Worm (Caenorhabditis elegans) whole organism, L2 larva: ENCODE measurements around the gene srw-69.

ENCODE experiments used
- C34F6.9 ChIP-seq: fragments of 150-350 bp; optimal IDR thresholded peaks from 2 replicates; lab custom pipeline; 2014; ENCODE audit warnings: missing biosample characterization, missing genetic modification characterization
- F13H6.1 ChIP-seq: sonication (generic microtip); optimal IDR thresholded peaks from 2 replicates; lab custom pipeline; 2016; ENCODE audit warnings: missing genetic modification characterization, missing compliant biosample characterization
- R02D3.7 ChIP-seq: fragments of 150-350 bp; optimal IDR thresholded peaks from 2 replicates; lab custom pipeline; 2014; ENCODE audit warnings: missing biosample characterization, missing genetic modification characterization
- ZK546.5 ChIP-seq: sonication (generic microtip); optimal IDR thresholded peaks from 2 replicates; lab custom pipeline; 2017; ENCODE audit warnings: missing biosample characterization, missing genetic modification characterization
- alr-1 ChIP-seq: fragments of 150-350 bp; optimal IDR thresholded peaks from 2 replicates; lab custom pipeline; 2014; ENCODE audit warnings: missing biosample characterization, missing genetic modification characterization
- aly-2 ChIP-seq: fragments of 150-350 bp; optimal IDR thresholded peaks from 2 replicates; lab custom pipeline; 2014; ENCODE audit warnings: missing biosample characterization, missing genetic modification characterization
- ama-1 ChIP-seq: fragments of 150-350 bp; optimal IDR thresholded peaks from 2 replicates; lab custom pipeline; 2018; ENCODE audit warnings: inconsistent platforms
- blmp-1 ChIP-seq: sonication (generic microtip); optimal IDR thresholded peaks from 2 replicates; lab custom pipeline; 2017; ENCODE audit warnings: missing genetic modification characterization, mild to moderate bottlenecking, missing compliant biosample characterization, antibody characterized with exemption, moderate library complexity; ENCODE audit not compliant: insufficient read depth
- ceh-16 ChIP-seq: fragments of 150-350 bp; optimal IDR thresholded peaks from 2 replicates; lab custom pipeline; 2014; ENCODE audit warnings: missing biosample characterization, missing genetic modification characterization
- ceh-82 ChIP-seq: fragments of 150-350 bp; optimal IDR thresholded peaks from 2 replicates; lab custom pipeline; 2014; ENCODE audit warnings: missing biosample characterization, missing genetic modification characterization
- crh-2 ChIP-seq: sonication (generic microtip); optimal IDR thresholded peaks from 2 replicates; lab custom pipeline; 2017; ENCODE audit warnings: missing biosample characterization, missing genetic modification characterization
- dmd-4 ChIP-seq: sonication (generic microtip); optimal IDR thresholded peaks from 2 replicates; lab custom pipeline; 2017; ENCODE audit warnings: missing biosample characterization, missing genetic modification characterization
- egl-27 ChIP-seq: sonication (generic microtip); optimal IDR thresholded peaks from 3 replicates; lab custom pipeline; 2017; ENCODE audit warnings: missing biosample characterization, missing genetic modification reagents, missing genetic modification characterization
- elt-1 ChIP-seq: fragments of 150-350 bp; optimal IDR thresholded peaks from 2 replicates; lab custom pipeline; 2014; ENCODE audit warnings: missing biosample characterization, missing genetic modification characterization
- elt-3 ChIP-seq: sonication (generic microtip); optimal IDR thresholded peaks from 2 replicates; lab custom pipeline; 2017; ENCODE audit warnings: missing biosample characterization, missing genetic modification characterization
- fos-1 ChIP-seq: fragments of 150-350 bp; optimal IDR thresholded peaks from 2 replicates; lab custom pipeline; 2014; ENCODE audit warnings: missing biosample characterization, missing genetic modification characterization
- gmeb-1 ChIP-seq: fragments of 150-350 bp; optimal IDR thresholded peaks from 2 replicates; lab custom pipeline; 2014; ENCODE audit warnings: missing biosample characterization, missing genetic modification characterization
- lin-11 ChIP-seq: fragments of 150-350 bp; sonication (generic microtip); optimal IDR thresholded peaks from 2 replicates; lab custom pipeline; 2014; ENCODE audit warnings: missing biosample characterization, missing genetic modification characterization, inconsistent platforms, mixed read lengths
- lsy-2 ChIP-seq, 2 experiments: fragments of 150-350 bp in 1 of 2; sonication (generic microtip) in 1 of 2; optimal IDR thresholded peaks; 2 replicates each; lab custom pipeline; 2014 to 2017; ENCODE audit warnings: missing biosample characterization in 2 of 2, missing genetic modification characterization in 2 of 2
- mab-5 ChIP-seq: fragments of 150-350 bp; optimal IDR thresholded peaks from 2 replicates; lab custom pipeline; 2014; ENCODE audit warnings: missing biosample characterization, missing genetic modification characterization
- mbf-1 ChIP-seq: sonication (generic microtip); optimal IDR thresholded peaks from 2 replicates; lab custom pipeline; 2017; ENCODE audit warnings: missing biosample characterization, missing genetic modification characterization
- mdl-1 ChIP-seq, 2 experiments: fragments of 150-350 bp in 1 of 2; sonication (generic microtip) in 1 of 2; optimal IDR thresholded peaks; 2 replicates each; lab custom pipeline; 2017; ENCODE audit warnings: missing biosample characterization in 2 of 2, missing genetic modification characterization in 2 of 2
- nhr-10 ChIP-seq: sonication (generic microtip); optimal IDR thresholded peaks from 2 replicates; lab custom pipeline; 2017; ENCODE audit warnings: missing biosample characterization, missing genetic modification characterization
- nhr-11 ChIP-seq: fragments of 150-350 bp; optimal IDR thresholded peaks from 2 replicates; lab custom pipeline; 2014; ENCODE audit warnings: missing biosample characterization, missing genetic modification characterization
- nhr-12 ChIP-seq: fragments of 150-350 bp; optimal IDR thresholded peaks from 2 replicates; lab custom pipeline; 2014; ENCODE audit warnings: missing biosample characterization, missing genetic modification characterization
- nhr-129 ChIP-seq: fragments of 150-350 bp; optimal IDR thresholded peaks from 2 replicates; lab custom pipeline; 2014; ENCODE audit warnings: missing biosample characterization, missing genetic modification characterization
- nhr-23 ChIP-seq: fragments of 150-350 bp; optimal IDR thresholded peaks from 2 replicates; lab custom pipeline; 2014; ENCODE audit warnings: missing biosample characterization, missing genetic modification reagents, missing genetic modification characterization
- nhr-237 ChIP-seq: fragments of 150-350 bp; optimal IDR thresholded peaks from 2 replicates; lab custom pipeline; 2014; ENCODE audit warnings: missing biosample characterization, missing genetic modification characterization
- nhr-25 ChIP-seq: fragments of 150-350 bp; sonication (generic microtip); optimal IDR thresholded peaks from 3 replicates; lab custom pipeline; 2014; ENCODE audit warnings: missing biosample characterization, missing genetic modification characterization
- peb-1 ChIP-seq: fragments of 150-350 bp; optimal IDR thresholded peaks from 2 replicates; lab custom pipeline; 2014; ENCODE audit warnings: missing biosample characterization, missing genetic modification characterization
- skn-1 ChIP-seq: sonication (generic microtip); optimal IDR thresholded peaks from 2 replicates; lab custom pipeline; 2017; ENCODE audit warnings: missing biosample characterization, missing genetic modification characterization
- sma-3 ChIP-seq: sonication (generic microtip); optimal IDR thresholded peaks from 2 replicates; lab custom pipeline; 2016; ENCODE audit warnings: missing genetic modification reagents, missing genetic modification characterization, missing compliant biosample characterization
- sma-9 ChIP-seq, 2 experiments: fragments of 150-350 bp in 1 of 2; sonication (generic microtip) in 1 of 2; optimal IDR thresholded peaks; 2 replicates each; lab custom pipeline; 2014 to 2016; ENCODE audit warnings: missing genetic modification characterization in 2 of 2, mild to moderate bottlenecking in 1 of 2, missing biosample characterization in 1 of 2, missing compliant biosample characterization in 1 of 2, missing genetic modification reagents in 1 of 2, moderate library complexity in 1 of 2
- snpc-4 ChIP-seq: fragments of 150-350 bp; optimal IDR thresholded peaks from 2 replicates; lab custom pipeline; 2014; ENCODE audit warnings: missing biosample characterization, missing genetic modification characterization
- unc-55 ChIP-seq: fragments of 150-350 bp; sonication (generic microtip); optimal IDR thresholded peaks from 3 replicates; lab custom pipeline; 2014; ENCODE audit warnings: missing biosample characterization, missing genetic modification reagents, missing genetic modification characterization
- unc-62 ChIP-seq: fragments of 150-350 bp; optimal IDR thresholded peaks from 2 replicates; lab custom pipeline; 2014; ENCODE audit warnings: missing biosample characterization, missing genetic modification reagents, missing genetic modification characterization
- zag-1 ChIP-seq: fragments of 150-350 bp; optimal IDR thresholded peaks from 2 replicates; lab custom pipeline; 2014; ENCODE audit warnings: missing biosample characterization, missing genetic modification characterization
- ztf-1 ChIP-seq: fragments of 200-800 bp; sonication (Bioruptor generic); conservative IDR thresholded peaks from 2 replicates; pipeline ENCODE4 v1.3.6; 2022; ENCODE audit warnings: missing genetic modification characterization, missing compliant biosample characterization
- ztf-11 ChIP-seq: sonication (generic microtip); optimal IDR thresholded peaks from 2 replicates; lab custom pipeline; 2017; ENCODE audit warnings: missing biosample characterization, missing genetic modification characterization
- ztf-4 ChIP-seq: fragments of 150-350 bp; optimal IDR thresholded peaks from 2 replicates; lab custom pipeline; 2014; ENCODE audit warnings: missing biosample characterization, missing genetic modification characterization

srw-69 gene

DNA sequence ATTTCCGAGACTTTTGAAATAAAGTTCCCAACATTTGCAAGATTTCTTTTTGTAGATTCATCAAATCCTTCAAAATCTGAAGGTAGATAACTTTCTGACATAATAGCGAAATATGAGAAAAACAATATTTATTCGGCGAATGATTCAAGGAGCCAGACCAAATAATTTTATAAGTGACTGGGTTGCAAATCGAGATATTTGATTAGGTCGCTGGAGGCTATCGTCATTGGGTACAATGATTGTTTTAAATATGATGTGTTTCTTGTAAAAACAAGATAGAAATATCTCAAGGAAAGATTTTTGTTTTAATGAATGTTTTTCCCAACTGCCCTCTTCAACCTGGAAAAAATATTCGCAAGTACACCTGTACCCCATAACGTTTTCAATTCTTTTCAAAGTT, at the start of gene srw-69:
TSS of gene srw-69 (minus strand) at position 101 of the 400 bp plus-strand sequence.
- TF ChIP-seq egl-27 (no peak), unc-62 (GFP tag; lab: Kevin White, UChicago) (no peak), nhr-25 (tag; lab: Kevin White, UChicago) (no peak), aly-2 (tag; lab: Kevin White, UChicago) (no peak), peb-1 (tag; lab: Kevin White, UChicago) (no peak), nhr-12 (no peak)
- TF ChIP-seq, all 48 proteins: peak for 0

DNA sequence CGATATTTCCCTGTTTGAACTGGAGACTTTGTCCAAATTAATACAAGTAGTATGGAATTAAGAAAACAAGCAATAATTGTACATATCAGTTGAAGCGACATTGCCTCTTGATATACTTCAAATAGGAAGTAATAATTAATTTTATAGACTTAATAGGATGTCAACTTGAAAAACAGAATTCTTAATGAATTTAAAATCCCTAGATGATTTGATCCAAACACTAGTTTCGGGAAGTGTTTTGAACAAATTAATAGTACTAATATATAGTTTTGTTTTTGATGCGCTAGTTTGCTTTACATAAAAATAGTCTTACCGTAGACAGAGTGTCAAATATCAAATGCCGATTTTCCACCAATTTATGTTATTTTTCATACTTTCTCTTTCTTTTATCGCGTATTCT, 49.6 kb upstream of the srw-69 start, which contains the start of gene str-190:
TSS of gene str-190 (minus strand) at position 101 of the 400 bp plus-strand sequence.
- TF ChIP-seq skn-1 (tag; lab: Kevin White, UChicago) (no peak), R02D3.7 (no peak), snpc-4 (tag; lab: Kevin White, UChicago) (no peak), sma-3 (GFP tag; lab: Kevin White, UChicago) (no peak), ceh-82 (tag; lab: Kevin White, UChicago) (no peak), unc-55 (GFP tag; lab: Kevin White, UChicago) (no peak), dmd-4 (no peak), gmeb-1 (tag; lab: Kevin White, UChicago) (no peak), peb-1 (tag; lab: Kevin White, UChicago) (no peak), nhr-23 (tag; lab: Kevin White, UChicago) (no peak), crh-2 (tag; lab: Kevin White, UChicago) (no peak), ama-1 (lab: Kevin White, UChicago) (no peak), nhr-11 (no peak), aly-2 (tag; lab: Kevin White, UChicago) (no peak), nhr-12 (no peak), ZK546.5 (tag; lab: Kevin White, UChicago) (no peak), sma-9 (GFP tag; optimal IDR thresholded peaks at IDR 0.05; lab: Kevin White, UChicago) (no peak), sma-9 (tag; optimal IDR thresholded peaks at IDR 0.05; lab: Kevin White, UChicago) (no peak), ztf-4 (tag; lab: Kevin White, UChicago) (no peak), ceh-16 (tag; lab: Kevin White, UChicago) (no peak), egl-27 (no peak)

DNA sequence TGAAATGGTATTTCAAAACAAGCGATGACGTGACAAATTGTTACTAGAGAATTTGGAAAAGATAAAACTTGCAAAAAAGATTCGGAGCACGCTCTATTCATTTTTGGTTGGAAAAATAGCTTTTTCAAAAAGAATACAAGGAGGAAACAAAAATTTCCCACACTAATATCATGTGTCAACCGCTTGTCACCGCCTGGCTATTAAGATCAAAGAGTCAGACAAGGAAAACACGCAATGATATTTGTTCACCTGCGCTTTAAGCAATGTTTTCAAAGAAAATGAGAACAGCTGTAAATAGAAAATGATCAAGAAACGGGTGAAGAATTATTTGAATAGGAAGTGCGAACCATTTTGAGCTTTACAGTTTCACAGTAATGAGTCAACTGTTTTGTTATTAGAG, 48.0 kb upstream of the srw-69 start, which contains the start of gene srh-125:
TSS of gene srh-125 (minus strand) at position 101 of the 400 bp plus-strand sequence.
- TF ChIP-seq nhr-12 (no peak), nhr-11 (no peak), elt-1 (tag; lab: Kevin White, UChicago) (no peak)

DNA sequence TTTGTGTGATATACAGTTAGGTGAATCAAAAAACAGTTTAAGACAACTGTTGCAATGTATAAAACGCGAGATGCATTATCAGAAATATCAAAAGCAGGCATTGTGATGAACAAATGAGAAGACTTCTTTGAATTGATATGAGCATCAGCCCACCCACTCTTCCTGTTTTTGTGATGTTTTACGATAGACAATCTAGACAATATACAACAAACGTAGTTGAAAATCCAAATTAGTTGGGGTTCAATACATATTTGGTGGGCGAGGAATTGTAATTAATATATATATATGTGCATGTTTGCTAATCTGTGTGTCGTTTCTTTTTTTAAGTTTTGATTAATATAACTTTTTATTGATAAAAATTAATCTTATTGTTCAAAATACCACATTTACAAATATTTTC, 44.0 kb upstream of the srw-69 start, which contains the start of gene str-28:
TSS of gene str-28 (minus strand) at position 101 of the 400 bp plus-strand sequence.
- TF ChIP-seq egl-27 (no peak), mbf-1 (no peak), ceh-16 (tag; lab: Kevin White, UChicago) (no peak), ama-1 (lab: Kevin White, UChicago) (no peak), unc-55 (GFP tag; lab: Kevin White, UChicago) (no peak), mab-5 (no peak), R02D3.7 (no peak), elt-3 (tag; lab: Kevin White, UChicago) (no peak), F13H6.1 (tag; lab: Kevin White, UChicago) (no peak), peb-1 (tag; lab: Kevin White, UChicago) (no peak), unc-62 (GFP tag; lab: Kevin White, UChicago) (no peak), ztf-4 (tag; lab: Kevin White, UChicago) (no peak), crh-2 (tag; lab: Kevin White, UChicago) (no peak), C34F6.9 (tag; lab: Kevin White, UChicago) (no peak), fos-1 (tag; lab: Kevin White, UChicago) (no peak), nhr-12 (no peak), nhr-11 (no peak), mdl-1 (tag; optimal IDR thresholded peaks at IDR 0.05; lab: Kevin White, UChicago) (no peak), zag-1 (tag; lab: Kevin White, UChicago) (no peak), lsy-2 (tag; optimal IDR thresholded peaks at IDR 0.05; lab: Kevin White, UChicago) (no peak)
- TF ChIP-seq, all 48 proteins: peak for 0

DNA sequence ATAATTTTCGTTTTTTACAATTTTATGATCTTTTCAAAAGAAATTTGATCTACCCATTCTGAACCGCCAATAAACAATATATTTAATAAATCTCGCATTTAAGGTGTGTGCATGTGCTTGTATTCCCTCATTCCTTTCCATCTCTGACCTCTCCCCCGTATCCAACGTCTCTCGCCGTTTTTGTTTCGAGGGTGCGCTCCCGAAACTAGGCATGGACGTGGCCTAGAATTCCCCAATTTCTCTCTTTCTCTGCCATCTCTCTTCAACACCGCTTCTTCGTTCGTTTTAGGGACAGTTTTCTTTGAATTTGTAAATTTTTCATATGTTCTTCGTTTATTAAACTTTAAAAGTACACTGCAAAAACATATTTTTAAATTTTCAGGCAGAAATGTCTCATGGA, 36.7 kb upstream of the srw-69 start, which contains the start of gene F25E5.1:
TSS of gene F25E5.1 (plus strand) at position 376 of the 400 bp plus-strand sequence.
- TF ChIP-seq egl-27: no peak
- TF ChIP-seq sma-3 (GFP tag; lab: Kevin White, UChicago): no peak
- no peak for TF ChIP-seq ama-1 (lab: Kevin White, UChicago)
- no peak for TF ChIP-seq nhr-10 (tag; lab: Kevin White, UChicago)
- peak; percentile 56 for TF ChIP-seq gmeb-1 (tag; lab: Kevin White, UChicago)
- no peak for TF ChIP-seq aly-2 (tag; lab: Kevin White, UChicago)
- TF ChIP-seq peb-1 (tag; lab: Kevin White, UChicago): no peak
- TF ChIP-seq elt-3 (tag; lab: Kevin White, UChicago): no peak
- TF ChIP-seq lin-11 (tag; lab: Kevin White, UChicago): peak; percentile 36
- TF ChIP-seq nhr-12: no peak
- TF ChIP-seq fos-1 (tag; lab: Kevin White, UChicago): peak; percentile 55
- no peak for TF ChIP-seq ZK546.5 (tag; lab: Kevin White, UChicago)
- TF ChIP-seq nhr-237 (tag; lab: Kevin White, UChicago): no peak
- no peak for TF ChIP-seq dmd-4
- peak; percentile 75 for TF ChIP-seq crh-2 (tag; lab: Kevin White, UChicago)
- TF ChIP-seq F13H6.1 (tag; lab: Kevin White, UChicago): peak; percentile 78
- peak; percentile 87 for TF ChIP-seq C34F6.9 (tag; lab: Kevin White, UChicago)
- no peak for TF ChIP-seq alr-1 (tag; lab: Kevin White, UChicago)
- peak in 1 of 2 experiments; percentile 2 for TF ChIP-seq lsy-2 (tag; optimal IDR thresholded peaks at IDR 0.05; lab: Kevin White, UChicago)
- TF ChIP-seq ceh-16 (tag; lab: Kevin White, UChicago): no peak
- no peak for TF ChIP-seq blmp-1 (tag; lab: Kevin White, UChicago)
- peak; percentile 56 for TF ChIP-seq mab-5
- no peak for TF ChIP-seq nhr-129 (tag; lab: Kevin White, UChicago)
- no peak for TF ChIP-seq R02D3.7
- TF ChIP-seq skn-1 (tag; lab: Kevin White, UChicago): no peak
- TF ChIP-seq ztf-11 (tag; lab: Kevin White, UChicago): no peak
- no peak for TF ChIP-seq snpc-4 (tag; lab: Kevin White, UChicago)
- TF ChIP-seq zag-1 (tag; lab: Kevin White, UChicago): peak; percentile 13
- no peak for TF ChIP-seq ztf-1 (GFP tag; lab: Robert Waterston, UW)
